Fruit fly (Drosophila melanogaster) whole organism, embryonic: ENCODE data around the gene mask.
A peak's percentile ranks its signal among the peaks of the same experiment; 100 is the strongest.

Source experiments
- Blimp-1 ChIP-seq: fragments of 200-800 bp; sonication (Bioruptor generic); optimal IDR thresholded peaks from 3 replicates; lab custom pipeline; 2018; ENCODE audit warnings: missing biosample characterization, missing genetic modification characterization, mild to moderate bottlenecking, moderate library complexity, missing genetic modification reagents
- CG7556 ChIP-seq: fragments of 200-800 bp; sonication (Bioruptor generic); optimal IDR thresholded peaks from 2 replicates; lab custom pipeline; 2017; ENCODE audit warnings: missing biosample characterization, mild to moderate bottlenecking, missing genetic modification characterization
- CG8478 ChIP-seq: fragments of >200 bp; optimal IDR thresholded peaks from 2 replicates; lab custom pipeline; 2018
- CG9609 ChIP-seq: fragments of 200-800 bp; sonication (Bioruptor generic); optimal IDR thresholded peaks from 3 replicates; lab custom pipeline; 2016; ENCODE audit warnings: missing biosample characterization, missing genetic modification characterization
- Ets97D ChIP-seq: fragments of 200-800 bp; sonication (Bioruptor generic); optimal IDR thresholded peaks from 3 replicates; lab custom pipeline; 2016; ENCODE audit warnings: missing biosample characterization, missing genetic modification characterization
- Scr ChIP-seq: fragments of 200-800 bp; sonication (Bioruptor generic); IDR thresholded peaks from 2 replicates; pipeline ENCODE4 v1.3.6; 2022; ENCODE audit warnings: missing biosample characterization, missing genetic modification characterization; ENCODE audit not compliant: partially characterized antibody
- gro ChIP-seq: fragments of 200-800 bp; sonication (Bioruptor generic); optimal IDR thresholded peaks from 2 replicates; lab custom pipeline; 2016; ENCODE audit warnings: missing biosample characterization, missing genetic modification characterization
- pfk ChIP-seq: fragments of 200-800 bp; sonication (Bioruptor generic); optimal IDR thresholded peaks from 2 replicates; lab custom pipeline; 2018; ENCODE audit warnings: missing biosample characterization, mild to moderate bottlenecking, missing genetic modification characterization, moderate library complexity
- sim ChIP-seq: fragments of 200-800 bp; sonication (Bioruptor generic); IDR thresholded peaks from 2 replicates; pipeline ENCODE4 v1.3.6; 2022; ENCODE audit warnings: missing biosample characterization, missing genetic modification characterization

dm6 chr3R:24234162-24234529 lies 3.8 kb downstream of the mask start:
- TF ChIP-seq sim (GFP tag; lab: Robert Waterston, UW) (no peak), pfk (no peak), CG7556 (GFP tag; lab: Kevin White, UChicago) (no peak), Scr (no peak), CG9609 (no peak), gro (no peak), Blimp-1 (no peak), Ets97D (no peak), CG8478 (peak; percentile 29)
